Worm (Caenorhabditis elegans) whole organism, mixed stage, embryonic: Measurements from ENCODE around the gene W09D10.5.

Experiments
- drap-1 ChIP-seq: fragments of 200-800 bp; sonication (Bioruptor generic); optimal IDR thresholded peaks from 3 replicates; lab custom pipeline; 2018; ENCODE audit warnings: mild to moderate bottlenecking, missing genetic modification characterization, missing compliant biosample characterization
- elt-1 ChIP-seq: sonication (generic microtip); optimal IDR thresholded peaks from 2 replicates; lab custom pipeline; 2017; ENCODE audit warnings: missing genetic modification characterization, mild to moderate bottlenecking, missing compliant biosample characterization, antibody characterized with exemption, moderate library complexity, borderline replicate concordance; ENCODE audit not compliant: insufficient read depth
- elt-3 ChIP-seq: fragments of 150-350 bp; optimal IDR thresholded peaks from 2 replicates; lab custom pipeline; 2014; ENCODE audit warnings: missing biosample characterization, missing genetic modification characterization
- lin-32 ChIP-seq: fragments of 200-800 bp; sonication (Bioruptor generic); optimal IDR thresholded peaks from 2 replicates; lab custom pipeline; 2018; ENCODE audit warnings: mild to moderate bottlenecking, missing genetic modification characterization, missing compliant biosample characterization
- nhr-12 ChIP-seq: fragments of 150-350 bp; optimal IDR thresholded peaks from 2 replicates; lab custom pipeline; 2014; ENCODE audit warnings: missing biosample characterization, missing genetic modification characterization
- pha-4 ChIP-seq: fragments of 150-350 bp; optimal IDR thresholded peaks from 2 replicates; lab custom pipeline; 2018; ENCODE audit warnings: missing biosample characterization, missing genetic modification reagents, missing genetic modification characterization
- sem-2 ChIP-seq: fragments of 200-800 bp; sonication (Bioruptor generic); optimal IDR thresholded peaks from 2 replicates; lab custom pipeline; 2018; ENCODE audit warnings: mild to moderate bottlenecking, missing genetic modification characterization, missing compliant biosample characterization
- snpc-4 ChIP-seq: fragments of 150-350 bp; optimal IDR thresholded peaks from 2 replicates; lab custom pipeline; 2014; ENCODE audit warnings: missing biosample characterization, missing genetic modification characterization
- tbx-8 ChIP-seq: fragments of 200-800 bp; sonication (Bioruptor generic); optimal IDR thresholded peaks from 2 replicates; lab custom pipeline; 2018; ENCODE audit warnings: mild to moderate bottlenecking, missing genetic modification characterization, moderate library complexity, missing compliant biosample characterization

DNA sequence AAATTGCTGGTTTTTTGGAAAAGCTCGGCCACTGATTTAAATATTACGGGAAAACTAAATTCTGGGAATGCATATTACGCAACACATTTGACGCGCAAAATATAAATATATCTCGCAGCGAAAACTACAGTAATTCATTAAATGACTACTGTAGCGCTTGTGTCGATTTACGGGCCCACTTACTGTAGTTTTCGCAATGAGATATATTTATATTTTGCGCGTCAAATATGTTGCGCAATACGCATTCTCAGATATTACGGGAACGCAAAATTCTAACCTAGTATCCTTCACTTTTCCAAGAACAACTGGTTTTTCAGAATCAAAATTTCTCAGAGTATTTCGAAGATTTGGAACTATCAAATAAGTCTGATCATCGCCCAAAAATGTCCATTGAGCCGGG lies 1.7 kb downstream of the W09D10.5 start:
- no peak for TF ChIP-seq elt-1
- no peak for TF ChIP-seq elt-3 (tag; lab: Kevin White, UChicago)
- TF ChIP-seq sem-2 (GFP tag; lab: Kevin White, UChicago), result no peak
- no peak for TF ChIP-seq lin-32
- no peak for TF ChIP-seq tbx-8 (GFP tag; lab: Kevin White, UChicago)
- TF ChIP-seq nhr-12 (tag; lab: Kevin White, UChicago), result no peak
- no peak for TF ChIP-seq pha-4 (tag; lab: Kevin White, UChicago)
- no peak for TF ChIP-seq drap-1 (GFP tag; lab: Kevin White, UChicago)
- TF ChIP-seq snpc-4 (tag; lab: Kevin White, UChicago), result no peak
